Worm (Caenorhabditis elegans): ENCODE results near the gene nhr-190.

DNA sequence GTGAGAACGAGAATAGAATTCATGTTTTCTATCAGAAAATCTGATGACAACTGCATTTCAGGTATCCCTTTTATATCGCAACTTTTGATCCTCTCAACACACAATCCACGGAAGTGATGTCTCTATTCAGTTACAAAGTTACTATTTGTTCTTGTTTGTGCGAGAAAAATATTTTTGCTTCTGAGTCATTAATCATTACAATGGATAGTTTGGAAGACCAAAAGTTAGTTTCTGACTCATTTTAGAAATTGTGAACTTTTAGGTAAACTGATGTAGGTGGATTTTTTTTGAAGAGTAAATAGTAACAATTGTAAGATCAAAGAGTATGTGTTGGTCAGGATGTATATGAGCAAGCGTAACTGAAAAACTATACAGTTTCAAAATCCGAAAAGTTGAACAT is 33.1 kb downstream of the nhr-190 start, which contains the start of gene srlf-36:
- TF ChIP-seq unc-62 (GFP tag; optimal IDR thresholded peaks at IDR 0.05 in 1 of 2) (no peak), unc-62 (tag; optimal IDR thresholded peaks at IDR 0.05) (no peak), ceh-82 (tag; optimal IDR thresholded peaks at IDR 0.05) (no peak), ceh-28 (tag; optimal IDR thresholded peaks at IDR 0.05) (no peak)
